Worm (Caenorhabditis elegans) whole organism, L1 larva: ENCODE results near the gene ape-1.

Experiments
- C04F5.9 ChIP-seq: sonication (generic microtip); optimal IDR thresholded peaks from 2 replicates; lab custom pipeline; 2016; ENCODE audit warnings: missing genetic modification characterization, missing compliant biosample characterization
- C34B4.2 ChIP-seq: sonication (generic microtip); optimal IDR thresholded peaks from 2 replicates; lab custom pipeline; 2017; ENCODE audit warnings: mild to moderate bottlenecking, missing genetic modification characterization, missing compliant biosample characterization
- F16B12.6 ChIP-seq: fragments of 150-350 bp; optimal IDR thresholded peaks from 2 replicates; lab custom pipeline; 2014; ENCODE audit warnings: missing biosample characterization, missing genetic modification characterization
- Y116A8C.19 ChIP-seq: sonication (generic microtip); optimal IDR thresholded peaks from 2 replicates; lab custom pipeline; 2016; ENCODE audit warnings: missing compliant biosample characterization, missing genetic modification characterization, borderline replicate concordance
- aha-1 ChIP-seq: fragments of 150-350 bp; optimal IDR thresholded peaks from 2 replicates; lab custom pipeline; 2014; ENCODE audit warnings: missing biosample characterization, missing genetic modification characterization
- blmp-1 ChIP-seq: fragments of 150-350 bp; optimal IDR thresholded peaks from 2 replicates; lab custom pipeline; 2014; ENCODE audit warnings: missing biosample characterization, missing genetic modification characterization
- ceh-63 ChIP-seq: fragments of 200-800 bp; sonication (Bioruptor generic); optimal IDR thresholded peaks from 2 replicates; lab custom pipeline; 2018; ENCODE audit warnings: mild to moderate bottlenecking, missing genetic modification characterization, missing compliant biosample characterization
- ceh-82 ChIP-seq, 3 experiments: fragments of 150-350 bp in 1 of 3; sonication (generic microtip) in 2 of 3; optimal IDR thresholded peaks; 2 replicates each; lab custom pipeline; 2014 to 2017; ENCODE audit warnings: missing biosample characterization in 3 of 3, missing genetic modification characterization in 3 of 3
- ces-1 ChIP-seq: fragments of 150-350 bp; optimal IDR thresholded peaks from 2 replicates; lab custom pipeline; 2014; ENCODE audit warnings: missing biosample characterization, missing genetic modification reagents, missing genetic modification characterization
- dpl-1 ChIP-seq, 3 experiments: fragments of 150-350 bp in 2 of 3; sonication (generic microtip) in 1 of 3; optimal IDR thresholded peaks; 2 replicates each; lab custom pipeline; 2014 to 2017; ENCODE audit warnings: missing biosample characterization in 3 of 3, missing genetic modification characterization in 3 of 3, missing genetic modification reagents in 3 of 3
- dsc-1 ChIP-seq: sonication (generic microtip); optimal IDR thresholded peaks from 2 replicates; lab custom pipeline; 2016; ENCODE audit warnings: mild to moderate bottlenecking, missing genetic modification characterization, missing compliant biosample characterization
- efl-3 ChIP-seq: fragments of 200-800 bp; sonication (Bioruptor generic); optimal IDR thresholded peaks from 2 replicates; lab custom pipeline; 2018; ENCODE audit warnings: mild to moderate bottlenecking, missing genetic modification characterization, missing compliant biosample characterization
- egl-13 ChIP-seq: sonication (generic microtip); optimal IDR thresholded peaks from 2 replicates; lab custom pipeline; 2016; ENCODE audit warnings: missing genotype, missing genetic modification reagents, missing genetic modification characterization, missing compliant biosample characterization
- egl-27 ChIP-seq, 2 experiments: fragments of 150-350 bp in 1 of 2; sonication (generic microtip); optimal IDR thresholded peaks; 3 replicates each; lab custom pipeline; 2017 to 2018; ENCODE audit warnings: missing biosample characterization in 2 of 2, missing genetic modification characterization in 2 of 2, missing genetic modification reagents in 2 of 2
- elt-2 ChIP-seq: sonication (generic microtip); optimal IDR thresholded peaks from 2 replicates; lab custom pipeline; 2016; ENCODE audit warnings: missing genetic modification characterization, mild to moderate bottlenecking, inconsistent platforms, missing compliant biosample characterization, missing genetic modification reagents
- ets-5 ChIP-seq: fragments of 200-800 bp; sonication (Bioruptor generic); IDR thresholded peaks from 2 replicates; pipeline ENCODE4 v1.3.6; 2022; ENCODE audit warnings: missing genetic modification characterization, missing compliant biosample characterization
- fkh-10 ChIP-seq: sonication (generic microtip); optimal IDR thresholded peaks from 2 replicates; lab custom pipeline; 2017; ENCODE audit warnings: missing biosample characterization, missing genetic modification reagents, missing genetic modification characterization
- fkh-4 ChIP-seq: sonication (generic microtip); optimal IDR thresholded peaks from 2 replicates; lab custom pipeline; 2016; ENCODE audit warnings: missing compliant biosample characterization, missing genetic modification characterization, borderline replicate concordance
- grh-1 ChIP-seq: fragments of 200-800 bp; sonication (Bioruptor generic); IDR thresholded peaks from 2 replicates; pipeline ENCODE4 v1.3.6; 2022; ENCODE audit warnings: missing genetic modification reagents, missing genetic modification characterization, missing compliant biosample characterization
- lin-35 ChIP-seq, 2 experiments: fragments of 150-350 bp; optimal IDR thresholded peaks; 2 replicates each; lab custom pipeline; 2014; ENCODE audit warnings: missing biosample characterization in 2 of 2, missing genetic modification characterization in 2 of 2, missing genetic modification reagents in 2 of 2
- lin-39 ChIP-seq: fragments of 150-350 bp; optimal IDR thresholded peaks from 2 replicates; lab custom pipeline; 2014; ENCODE audit warnings: missing biosample characterization, missing genetic modification reagents, missing genetic modification characterization
- lir-3 ChIP-seq: sonication (generic microtip); optimal IDR thresholded peaks from 2 replicates; lab custom pipeline; 2016; ENCODE audit warnings: mild to moderate bottlenecking, missing genetic modification characterization, moderate library complexity, missing compliant biosample characterization; ENCODE audit not compliant: poor library complexity
- lsy-2 ChIP-seq, 2 experiments: fragments of 150-350 bp; optimal IDR thresholded peaks; 2 replicates each; lab custom pipeline; 2014; ENCODE audit warnings: missing biosample characterization in 2 of 2, missing genetic modification characterization in 2 of 2
- mdl-1 ChIP-seq, 2 experiments: fragments of 150-350 bp; optimal IDR thresholded peaks; 2 replicates each; lab custom pipeline; 2014 to 2017; ENCODE audit warnings: missing biosample characterization in 2 of 2, missing genetic modification characterization in 2 of 2, inconsistent platforms in 1 of 2
- mef-2 ChIP-seq: fragments of 150-350 bp; optimal IDR thresholded peaks from 2 replicates; lab custom pipeline; 2014; ENCODE audit warnings: missing biosample characterization, missing genetic modification characterization
- mep-1 ChIP-seq: fragments of 150-350 bp; optimal IDR thresholded peaks from 2 replicates; lab custom pipeline; 2014; ENCODE audit warnings: missing biosample characterization, missing genetic modification characterization
- nhr-19 ChIP-seq: fragments of 200-800 bp; sonication (Bioruptor generic); conservative IDR thresholded peaks from 2 replicates; pipeline ENCODE4 v1.3.6; 2022; ENCODE audit warnings: missing genetic modification characterization, missing compliant biosample characterization
- nhr-237 ChIP-seq: fragments of 150-350 bp; optimal IDR thresholded peaks from 2 replicates; lab custom pipeline; 2014; ENCODE audit warnings: missing biosample characterization, missing genetic modification characterization
- nhr-47 ChIP-seq: sonication (generic microtip); optimal IDR thresholded peaks from 2 replicates; lab custom pipeline; 2016; ENCODE audit warnings: mild to moderate bottlenecking, missing genetic modification characterization, moderate library complexity, missing compliant biosample characterization
- nhr-76 ChIP-seq: sonication (generic microtip); optimal IDR thresholded peaks from 2 replicates; lab custom pipeline; 2017; ENCODE audit warnings: missing biosample characterization, missing genetic modification characterization
- nhr-77 ChIP-seq: fragments of 150-350 bp; optimal IDR thresholded peaks from 2 replicates; lab custom pipeline; 2014; ENCODE audit warnings: missing biosample characterization, missing genetic modification characterization
- nhr-85 ChIP-seq: sonication (generic microtip); peaks from one replicate; lab custom pipeline; 2016; ENCODE audit warnings: missing genetic modification characterization, inconsistent platforms, missing compliant biosample characterization
- nhr-90 ChIP-seq: sonication (generic microtip); optimal IDR thresholded peaks from 2 replicates; lab custom pipeline; 2016; ENCODE audit warnings: mild to moderate bottlenecking, missing genetic modification characterization, missing compliant biosample characterization; ENCODE audit not compliant: poor library complexity
- pag-3 ChIP-seq: sonication (generic microtip); optimal IDR thresholded peaks from 2 replicates; lab custom pipeline; 2017; ENCODE audit warnings: missing genetic modification characterization, mild to moderate bottlenecking, missing compliant biosample characterization, antibody characterized with exemption, borderline replicate concordance; ENCODE audit not compliant: insufficient read depth
- pax-3 ChIP-seq: fragments of 200-800 bp; sonication (Bioruptor generic); optimal IDR thresholded peaks from 2 replicates; lab custom pipeline; 2018; ENCODE audit warnings: mild to moderate bottlenecking, missing genetic modification characterization, moderate library complexity, missing compliant biosample characterization
- pqm-1 ChIP-seq: sonication (generic microtip); optimal IDR thresholded peaks from 3 replicates; lab custom pipeline; 2017; ENCODE audit warnings: missing biosample characterization, missing genetic modification characterization
- rnt-1 ChIP-seq: sonication (generic microtip); optimal IDR thresholded peaks from 2 replicates; lab custom pipeline; 2016; ENCODE audit warnings: mild to moderate bottlenecking, missing genetic modification characterization, moderate library complexity, missing compliant biosample characterization
- snpc-4 ChIP-seq: fragments of 150-350 bp; optimal IDR thresholded peaks from 2 replicates; lab custom pipeline; 2014; ENCODE audit warnings: missing biosample characterization, missing genetic modification characterization
- snu-23 ChIP-seq: sonication (generic microtip); optimal IDR thresholded peaks from 2 replicates; lab custom pipeline; 2016; ENCODE audit warnings: missing genetic modification characterization, missing compliant biosample characterization
- sox-4 ChIP-seq: sonication (generic microtip); optimal IDR thresholded peaks from 2 replicates; lab custom pipeline; 2016; ENCODE audit warnings: missing genetic modification characterization, missing compliant biosample characterization
- unc-30 ChIP-seq: sonication (generic microtip); optimal IDR thresholded peaks from 2 replicates; lab custom pipeline; 2017; ENCODE audit warnings: missing biosample characterization, missing genetic modification characterization
- unc-62 ChIP-seq: fragments of 150-350 bp; optimal IDR thresholded peaks from 2 replicates; lab custom pipeline; 2014; ENCODE audit warnings: missing biosample characterization, missing genetic modification reagents, missing genetic modification characterization
- unc-98 ChIP-seq: fragments of 200-800 bp; sonication (Bioruptor generic); IDR thresholded peaks from 2 replicates; pipeline ENCODE4 v1.3.6; 2022; ENCODE audit warnings: missing genetic modification characterization, missing compliant biosample characterization
- vab-15 ChIP-seq: sonication (generic microtip); optimal IDR thresholded peaks from 2 replicates; lab custom pipeline; 2017; ENCODE audit warnings: missing genotype, mild to moderate bottlenecking, missing genetic modification characterization, missing compliant biosample characterization
- xbp-1 ChIP-seq: sonication (generic microtip); optimal IDR thresholded peaks from 2 replicates; lab custom pipeline; 2016; ENCODE audit warnings: missing genetic modification characterization, missing compliant biosample characterization
- zag-1 ChIP-seq: fragments of 150-350 bp; optimal IDR thresholded peaks from 2 replicates; lab custom pipeline; 2014; ENCODE audit warnings: missing biosample characterization, missing genetic modification characterization
- ztf-11 ChIP-seq, 2 experiments: sonication (generic microtip); optimal IDR thresholded peaks; 2 replicates each; lab custom pipeline; 2016 to 2017; ENCODE audit warnings: missing genetic modification characterization in 2 of 2, missing biosample characterization in 1 of 2, missing compliant biosample characterization in 1 of 2
- ztf-4 ChIP-seq: fragments of 150-350 bp; optimal IDR thresholded peaks from 2 replicates; lab custom pipeline; 2014; ENCODE audit warnings: missing biosample characterization, missing genetic modification characterization

Gene ape-1

DNA sequence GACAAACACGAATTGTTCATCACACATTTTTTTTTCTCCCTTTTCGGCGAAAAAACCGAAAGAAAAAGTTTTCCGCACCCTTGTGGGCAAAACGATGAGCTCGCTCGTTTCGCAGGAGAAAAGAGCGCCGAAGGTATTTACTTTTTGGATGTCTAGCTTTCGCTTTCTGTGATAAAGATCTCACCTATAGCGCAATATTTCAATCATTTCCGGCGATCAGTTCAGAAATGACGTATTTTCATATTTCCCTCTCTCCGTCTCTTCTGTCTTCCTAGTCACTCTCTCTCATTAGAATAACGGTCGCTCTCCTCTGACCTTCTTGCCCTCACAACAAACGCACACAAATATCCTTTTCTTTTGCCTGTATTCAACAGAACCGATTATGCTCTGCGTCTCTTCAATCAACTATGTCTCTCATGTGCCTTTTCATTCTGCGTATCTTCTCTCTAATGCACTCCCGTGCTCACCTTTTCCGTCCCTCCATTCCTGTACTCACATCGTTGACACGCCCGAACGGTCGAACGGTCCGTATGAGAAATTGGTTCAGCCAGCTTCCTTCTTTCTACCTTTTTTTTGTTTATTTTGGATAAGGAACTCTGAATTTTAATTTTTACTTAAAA, 1.9 kb upstream of the ape-1 start (continued):
- TF ChIP-seq nhr-90: peak; percentile 6
- peak; percentile 26 for TF ChIP-seq snu-23 (GFP tag; lab: Kevin White, UChicago)
- peak; percentile 7 for TF ChIP-seq rnt-1 (tag; lab: Kevin White, UChicago)
- no peak for TF ChIP-seq lin-39
- TF ChIP-seq nhr-237: no peak
- no peak for TF ChIP-seq zag-1
- peak; percentile 19; the same call in 1 of the 2 replicates for TF ChIP-seq grh-1 (GFP tag; lab: Robert Waterston, UW)
- no peak for TF ChIP-seq lir-3
- TF ChIP-seq mep-1 (tag; lab: Kevin White, UChicago): peak; percentile 48
- no peak for TF ChIP-seq pax-3 (tag; lab: Kevin White, UChicago)
- peak in 1 of 2 experiments; percentile 2 for TF ChIP-seq lsy-2 (tag; optimal IDR thresholded peaks at IDR 0.05; lab: Kevin White, UChicago)
- TF ChIP-seq xbp-1: no peak
- no peak for TF ChIP-seq sox-4 (tag; lab: Kevin White, UChicago)
- no peak for TF ChIP-seq mdl-1 (tag; optimal IDR thresholded peaks at IDR 0.05; lab: Kevin White, UChicago)
- TF ChIP-seq pag-3 (tag; lab: Kevin White, UChicago): no peak
- TF ChIP-seq lin-35 (GFP tag; optimal IDR thresholded peaks at IDR 0.05; lab: Kevin White, UChicago): peak; percentile 0 to 36
- TF ChIP-seq ztf-4 (tag; lab: Kevin White, UChicago): no peak
- no peak for TF ChIP-seq elt-2 (tag; lab: Kevin White, UChicago)
- no peak for TF ChIP-seq egl-27 (tag; optimal IDR thresholded peaks at IDR 0.05; lab: Kevin White, UChicago)
- no peak for TF ChIP-seq egl-13 (tag; lab: Kevin White, UChicago)
- TF ChIP-seq ces-1 (GFP tag; lab: Kevin White, UChicago): no peak
- no peak for TF ChIP-seq ceh-63 (GFP tag; lab: Kevin White, UChicago)
- no peak for TF ChIP-seq fkh-4
- no peak for TF ChIP-seq ceh-82 (tag; optimal IDR thresholded peaks at IDR 0.05; lab: Kevin White, UChicago)
- no peak for TF ChIP-seq fkh-10
- no peak for TF ChIP-seq aha-1 (tag; lab: Kevin White, UChicago)
- peak; percentile 88 for TF ChIP-seq nhr-85 (tag; lab: Kevin White, UChicago)
- TF ChIP-seq C34B4.2 (tag; lab: Kevin White, UChicago): no peak
- TF ChIP-seq pqm-1: no peak
- no peak for TF ChIP-seq nhr-47 (tag; lab: Kevin White, UChicago)
- TF ChIP-seq unc-62 (GFP tag; lab: Kevin White, UChicago): no peak
- TF ChIP-seq, all 84 proteins: peak for 13

DNA sequence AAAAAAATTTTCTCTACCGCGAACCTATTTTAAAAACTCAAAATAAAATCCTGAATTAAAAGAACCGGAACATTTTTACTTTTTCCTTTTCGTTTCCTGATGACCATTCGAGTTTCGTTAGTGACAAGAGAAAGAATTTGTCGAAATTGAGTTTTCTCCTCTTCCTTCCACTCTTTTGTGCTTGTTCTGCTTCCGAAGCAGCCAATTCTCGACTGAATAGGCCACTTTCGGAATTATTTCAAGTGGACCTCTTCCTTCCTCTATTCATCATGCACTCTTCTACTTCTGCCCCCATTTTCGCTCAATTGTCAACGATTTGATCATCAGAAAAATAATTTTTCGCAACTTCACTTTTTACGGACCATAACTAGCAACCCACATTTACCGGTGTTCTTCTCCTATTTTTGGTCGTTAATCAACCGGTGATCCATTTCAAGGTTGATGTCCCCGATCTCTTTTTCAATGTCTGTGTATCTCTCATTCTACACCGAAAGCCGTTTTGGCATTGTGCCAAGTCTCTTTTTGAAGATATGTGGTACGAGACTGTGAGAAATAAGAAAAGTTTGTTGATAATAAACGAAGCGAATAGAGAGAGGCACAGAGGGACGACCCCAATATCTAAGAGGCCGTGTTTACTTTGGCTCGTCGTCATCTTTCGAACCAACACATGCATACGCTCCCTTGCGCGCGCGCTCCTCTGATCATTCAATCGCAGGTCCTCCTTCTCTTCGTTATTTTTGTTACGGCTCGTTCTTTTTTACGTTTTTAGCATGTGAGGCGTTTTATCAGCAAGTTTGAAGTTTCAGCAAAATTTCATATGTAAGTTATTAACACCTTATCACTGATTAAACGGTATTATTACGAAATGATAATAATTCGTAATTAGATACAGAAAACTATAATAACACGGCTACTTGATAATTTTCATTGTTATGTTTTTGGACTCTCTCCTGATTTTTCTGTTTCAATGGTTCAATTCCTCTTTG, 851 bp upstream of the ape-1 start:
- peak; percentile 40 for TF ChIP-seq elt-2 (tag; lab: Kevin White, UChicago)
- no peak for TF ChIP-seq F16B12.6
- TF ChIP-seq vab-15 (tag; lab: Kevin White, UChicago): no peak
- TF ChIP-seq nhr-19 (GFP tag; lab: Robert Waterston, UW): no peak
- no peak for TF ChIP-seq unc-98 (GFP tag; lab: Robert Waterston, UW)
- TF ChIP-seq C34B4.2 (tag; lab: Kevin White, UChicago): no peak
- TF ChIP-seq unc-30 (tag; lab: Kevin White, UChicago): no peak
- no peak for TF ChIP-seq C04F5.9 (tag; lab: Kevin White, UChicago)
- TF ChIP-seq nhr-77: no peak
- peak; percentile 70 for TF ChIP-seq blmp-1
- TF ChIP-seq ztf-11 (tag; optimal IDR thresholded peaks at IDR 0.05; lab: Kevin White, UChicago): no peak
- no peak for TF ChIP-seq ets-5 (GFP tag; lab: Robert Waterston, UW)
- no peak for TF ChIP-seq efl-3
- TF ChIP-seq fkh-10: peak; percentile 72
- TF ChIP-seq mep-1 (tag; lab: Kevin White, UChicago): no peak
- TF ChIP-seq nhr-85 (tag; lab: Kevin White, UChicago): peak; percentile 89
- TF ChIP-seq ztf-4 (tag; lab: Kevin White, UChicago): no peak
- TF ChIP-seq snpc-4 (tag; lab: Kevin White, UChicago): no peak
- no peak for TF ChIP-seq dsc-1 (tag; lab: Kevin White, UChicago)
- TF ChIP-seq mef-2: no peak
- TF ChIP-seq nhr-76 (tag; lab: Kevin White, UChicago): no peak
- no peak for TF ChIP-seq egl-13 (tag; lab: Kevin White, UChicago)
- no peak for TF ChIP-seq nhr-47 (tag; lab: Kevin White, UChicago)
- TF ChIP-seq ces-1 (GFP tag; lab: Kevin White, UChicago): no peak
- no peak for TF ChIP-seq Y116A8C.19
- TF ChIP-seq sox-4 (tag; lab: Kevin White, UChicago): no peak
- no peak for TF ChIP-seq dpl-1 (GFP tag; optimal IDR thresholded peaks at IDR 0.05; lab: Kevin White, UChicago)
